Fruit fly (Drosophila melanogaster) whole organism, embryonic: ENCODE data around the gene Taf2.

Experiments
- Antp ChIP-seq: fragments of 200-800 bp; sonication (Bioruptor generic); optimal IDR thresholded peaks from 3 replicates; lab custom pipeline; 2016; ENCODE audit warnings: missing biosample characterization, missing genetic modification characterization
- CG10565 ChIP-seq: fragments of 200-800 bp; sonication (Bioruptor generic); optimal IDR thresholded peaks from 3 replicates; lab custom pipeline; 2016; ENCODE audit warnings: missing biosample characterization, mild to moderate bottlenecking, missing genetic modification characterization
- CG11085 ChIP-seq: fragments of 200-800 bp; sonication (Bioruptor generic); IDR thresholded peaks from 2 replicates; pipeline ENCODE4 v1.3.6; 2022; ENCODE audit warnings: missing biosample characterization, missing genetic modification characterization
- CG12659 ChIP-seq: fragments of 200-800 bp; sonication (Bioruptor generic); optimal IDR thresholded peaks from 3 replicates; lab custom pipeline; 2017; ENCODE audit warnings: mild to moderate bottlenecking, missing biosample characterization, missing genetic modification reagents, missing genetic modification characterization
- CG15601 ChIP-seq: fragments of 200-800 bp; sonication (Bioruptor generic); optimal IDR thresholded peaks from 3 replicates; lab custom pipeline; 2019; ENCODE audit warnings: missing biosample characterization, mild to moderate bottlenecking, missing genetic modification characterization, moderate library complexity
- CG18619 ChIP-seq: fragments of 200-800 bp; sonication (Bioruptor generic); optimal IDR thresholded peaks from 3 replicates; lab custom pipeline; 2017; ENCODE audit warnings: missing biosample characterization, mild to moderate bottlenecking, missing genetic modification characterization
- CG30020 ChIP-seq: fragments of 200-800 bp; optimal IDR thresholded peaks from 2 replicates; lab custom pipeline; 2019; ENCODE audit warnings: missing biosample characterization, mild to moderate bottlenecking, missing genetic modification characterization, moderate library complexity
- CG30403 ChIP-seq: fragments of 200-800 bp; sonication (Bioruptor generic); optimal IDR thresholded peaks from 3 replicates; lab custom pipeline; 2016; ENCODE audit warnings: missing biosample characterization, missing genetic modification characterization
- CG31224 ChIP-seq: fragments of 200-800 bp; sonication (Bioruptor generic); IDR thresholded peaks from 2 replicates; pipeline ENCODE4 v1.3.6; 2022; ENCODE audit warnings: missing biosample characterization, missing genetic modification characterization
- CG4707 ChIP-seq: fragments of 200-800 bp; sonication (Bioruptor generic); optimal IDR thresholded peaks from 2 replicates; lab custom pipeline; 2018; ENCODE audit warnings: missing biosample characterization, mild to moderate bottlenecking, missing genetic modification characterization, moderate library complexity
- CG6765 ChIP-seq: fragments of 200-800 bp; sonication (Bioruptor generic); optimal IDR thresholded peaks from 3 replicates; lab custom pipeline; 2017; ENCODE audit warnings: missing biosample characterization, mild to moderate bottlenecking, missing genetic modification characterization
- CG7786 ChIP-seq: fragments of 200-800 bp; sonication (Bioruptor generic); optimal IDR thresholded peaks from 2 replicates; lab custom pipeline; 2016; ENCODE audit warnings: missing biosample characterization, missing genetic modification characterization
- CG7928 ChIP-seq: fragments of 200-800 bp; sonication (Bioruptor generic); optimal IDR thresholded peaks from 2 replicates; lab custom pipeline; 2017; ENCODE audit warnings: missing biosample characterization, mild to moderate bottlenecking, missing genetic modification characterization
- CG7963 ChIP-seq: fragments of 200-800 bp; sonication (Bioruptor generic); IDR thresholded peaks from 3 replicates; pipeline ENCODE4 v1.3.6; 2022; ENCODE audit warnings: missing biosample characterization, missing genetic modification characterization; ENCODE audit not compliant: partially characterized antibody
- CG8290 ChIP-seq, 3 experiments: fragments of 200-800 bp; sonication (Bioruptor generic); optimal IDR thresholded peaks; 2 replicates each; lab custom pipeline; 2016 to 2019; ENCODE audit warnings: missing biosample characterization in 3 of 3, missing genetic modification characterization in 3 of 3, mild to moderate bottlenecking in 2 of 3, moderate library complexity in 1 of 3
- CG8388 ChIP-seq: fragments of 200-800 bp; sonication (Bioruptor generic); optimal IDR thresholded peaks from 2 replicates; lab custom pipeline; 2019; ENCODE audit warnings: missing biosample characterization, mild to moderate bottlenecking, missing genetic modification characterization, moderate library complexity
- CG8478 ChIP-seq: fragments of >200 bp; optimal IDR thresholded peaks from 2 replicates; lab custom pipeline; 2018
- CG8765 ChIP-seq: fragments of 200-800 bp; sonication (Bioruptor generic); IDR thresholded peaks from 2 replicates; pipeline ENCODE4 v1.3.6; 2022; ENCODE audit warnings: missing biosample characterization, missing genetic modification characterization
- CG9437 ChIP-seq: fragments of 200-800 bp; sonication (Bioruptor generic); optimal IDR thresholded peaks from 2 replicates; lab custom pipeline; 2018; ENCODE audit warnings: missing biosample characterization, mild to moderate bottlenecking, missing genetic modification characterization
- CkIIα-i1 ChIP-seq: fragments of 200-800 bp; sonication (Bioruptor generic); IDR thresholded peaks from 2 replicates; pipeline ENCODE4 v1.3.6; 2022; ENCODE audit warnings: missing biosample characterization, missing genetic modification characterization
- CrebB ChIP-seq: fragments of 200-800 bp; sonication (Bioruptor generic); optimal IDR thresholded peaks from 3 replicates; lab custom pipeline; 2018; ENCODE audit warnings: missing biosample characterization, mild to moderate bottlenecking, missing genetic modification characterization
- Dad ChIP-seq: fragments of 200-800 bp; sonication (Bioruptor generic); optimal IDR thresholded peaks from 3 replicates; lab custom pipeline; 2016; ENCODE audit warnings: missing biosample characterization, missing genetic modification characterization
- ERR ChIP-seq: fragments of 200-800 bp; sonication (Bioruptor generic); optimal IDR thresholded peaks from 2 replicates; lab custom pipeline; 2016; ENCODE audit warnings: missing biosample characterization, missing genetic modification characterization
- Eip74EF ChIP-seq, 2 experiments: fragments of 200-800 bp in 1 of 2; fragments of >200 bp in 1 of 2; sonication (Bioruptor generic) in 1 of 2; optimal IDR thresholded peaks; 2 replicates each; lab custom pipeline; 2017 to 2019; ENCODE audit warnings: missing biosample characterization in 2 of 2, missing genetic modification characterization in 2 of 2, mild to moderate bottlenecking in 1 of 2, moderate library complexity in 1 of 2
- HmgZ ChIP-seq: fragments of 200-800 bp; sonication (Bioruptor generic); optimal IDR thresholded peaks from 2 replicates; lab custom pipeline; 2018; ENCODE audit warnings: missing biosample characterization, mild to moderate bottlenecking, missing genetic modification characterization
- Kr ChIP-seq: fragments of 200-800 bp; sonication (Bioruptor generic); optimal IDR thresholded peaks from 2 replicates; lab custom pipeline; 2017; ENCODE audit warnings: missing biosample characterization, mild to moderate bottlenecking, missing genetic modification characterization
- Lim3 ChIP-seq: fragments of 200-800 bp; sonication (Bioruptor generic); IDR thresholded peaks from 2 replicates; pipeline ENCODE4 v1.3.6; 2022; ENCODE audit warnings: missing biosample characterization, missing genetic modification characterization
- Side ChIP-seq: fragments of 200-800 bp; sonication (Bioruptor generic); optimal IDR thresholded peaks from 2 replicates; lab custom pipeline; 2016; ENCODE audit warnings: missing biosample characterization, missing genetic modification characterization
- bowl ChIP-seq: fragments of 200-800 bp; sonication (Bioruptor generic); IDR thresholded peaks from 2 replicates; pipeline ENCODE4 v1.3.6; 2022; ENCODE audit warnings: missing biosample characterization, missing genetic modification characterization
- dati ChIP-seq: fragments of 200-800 bp; sonication (Bioruptor generic); IDR thresholded peaks from 2 replicates; pipeline ENCODE4 v1.3.6; 2022; ENCODE audit warnings: missing biosample characterization, missing genetic modification characterization
- dpn ChIP-seq, 2 experiments: fragments of 200-800 bp; sonication (Bioruptor generic); optimal IDR thresholded peaks; 3 replicates each; lab custom pipeline; 2016; ENCODE audit warnings: missing biosample characterization in 2 of 2, missing genetic modification characterization in 2 of 2
- dysf ChIP-seq: fragments of 200-800 bp; sonication (Bioruptor generic); IDR thresholded peaks from 3 replicates; pipeline ENCODE4 v1.3.6; 2022; ENCODE audit warnings: missing biosample characterization, missing genetic modification characterization
- ftz-f1 ChIP-seq: fragments of 200-800 bp; sonication (Bioruptor generic); optimal IDR thresholded peaks from 2 replicates; lab custom pipeline; 2016; ENCODE audit warnings: missing biosample characterization, missing genetic modification characterization
- grn ChIP-seq: fragments of 200-800 bp; sonication (Bioruptor generic); optimal IDR thresholded peaks from 3 replicates; lab custom pipeline; 2017; ENCODE audit warnings: missing biosample characterization, missing genetic modification characterization
- her ChIP-seq: fragments of 200-800 bp; sonication (Bioruptor generic); optimal IDR thresholded peaks from 2 replicates; lab custom pipeline; 2016; ENCODE audit warnings: missing biosample characterization, missing genetic modification characterization
- ind ChIP-seq: fragments of 200-800 bp; sonication (Bioruptor generic); optimal IDR thresholded peaks from 3 replicates; lab custom pipeline; 2016; ENCODE audit warnings: missing biosample characterization, missing genetic modification characterization
- jing ChIP-seq: fragments of 200-800 bp; sonication (Bioruptor generic); optimal IDR thresholded peaks from 2 replicates; lab custom pipeline; 2018; ENCODE audit warnings: missing biosample characterization, mild to moderate bottlenecking, missing genetic modification characterization
- jumu ChIP-seq: fragments of 200-800 bp; sonication (Bioruptor generic); optimal IDR thresholded peaks from 3 replicates; lab custom pipeline; 2016; ENCODE audit warnings: missing biosample characterization, missing genetic modification characterization
- kay ChIP-seq: fragments of 200-800 bp; sonication (Bioruptor generic); optimal IDR thresholded peaks from 2 replicates; lab custom pipeline; 2016; ENCODE audit warnings: missing biosample characterization, missing genetic modification characterization
- lbe ChIP-seq: fragments of 200-800 bp; sonication (Bioruptor generic); optimal IDR thresholded peaks from 2 replicates; lab custom pipeline; 2016; ENCODE audit warnings: missing biosample characterization, mild to moderate bottlenecking, missing genetic modification characterization
- luna ChIP-seq: fragments of 200-800 bp; sonication (Bioruptor generic); optimal IDR thresholded peaks from 2 replicates; lab custom pipeline; 2016; ENCODE audit warnings: missing biosample characterization, missing genetic modification characterization
- mam ChIP-seq: fragments of 200-800 bp; sonication (Bioruptor generic); optimal IDR thresholded peaks from 3 replicates; lab custom pipeline; 2016; ENCODE audit warnings: missing biosample characterization, missing genetic modification characterization
- pan ChIP-seq, 4 experiments: fragments of >200 bp in 3 of 4; fragments of 200-800 bp in 1 of 4; sonication (Bioruptor generic) in 1 of 4; optimal IDR thresholded peaks in 3 of 4; IDR thresholded peaks in 1 of 4; 2 replicates each; pipeline versions ENCODE4 v1.3.6 to Lab custom; 2017 to 2022; ENCODE audit warnings: missing biosample characterization in 2 of 4, missing genetic modification characterization in 2 of 4, mixed read lengths in 1 of 4
- sens-2 ChIP-seq: fragments of 200-800 bp; sonication (Bioruptor generic); IDR thresholded peaks from 2 replicates; pipeline ENCODE4 v1.3.6; 2022; ENCODE audit warnings: missing biosample characterization, missing genetic modification characterization
- sr ChIP-seq: fragments of 200-800 bp; sonication (Bioruptor generic); IDR thresholded peaks from 3 replicates; pipeline ENCODE4 v1.3.6; 2022; ENCODE audit warnings: missing biosample characterization, missing genetic modification characterization
- stc ChIP-seq: fragments of 200-800 bp; sonication (Bioruptor generic); IDR thresholded peaks from 2 replicates; pipeline ENCODE4 v1.3.6; 2022; ENCODE audit warnings: missing biosample characterization, missing genetic modification characterization
- stwl ChIP-seq: fragments of 200-800 bp; sonication (Bioruptor generic); optimal IDR thresholded peaks from 3 replicates; lab custom pipeline; 2018; ENCODE audit warnings: missing biosample characterization, mild to moderate bottlenecking, missing genetic modification characterization, moderate library complexity
- tin ChIP-seq: fragments of 200-800 bp; sonication (Bioruptor generic); optimal IDR thresholded peaks from 3 replicates; lab custom pipeline; 2016; ENCODE audit warnings: missing biosample characterization, missing genetic modification characterization
- usp ChIP-seq: fragments of >200 bp; optimal IDR thresholded peaks from 2 replicates; lab custom pipeline; 2017; ENCODE audit warnings: missing biosample characterization, missing genetic modification characterization
- yki ChIP-seq: fragments of >200 bp; optimal IDR thresholded peaks from 3 replicates; lab custom pipeline; 2018
- zen2 ChIP-seq: fragments of 200-800 bp; sonication (Bioruptor generic); IDR thresholded peaks from 3 replicates; pipeline ENCODE4 v1.3.6; 2022; ENCODE audit warnings: missing biosample characterization, missing genetic modification characterization; ENCODE audit not compliant: partially characterized antibody

Taf2 gene

dm6 chr3L:9836524-9837047 lies 51.9 kb downstream of the Taf2 start, which contains the start of gene I-2 (continued):
- TF ChIP-seq CG9437 (GFP tag; lab: Kevin White, UChicago) (peak; percentile 26), CG7963 (peak; percentile 52; the same call in 2 of the 3 replicates), lbe (GFP tag; lab: Kevin White, UChicago) (no peak), CG30403 (GFP tag; lab: Kevin White, UChicago) (no peak), CG12659 (GFP tag; lab: Kevin White, UChicago) (peak; percentile 61), usp (GFP tag; lab: Kevin White, UChicago) (no peak), CG15601 (tag; lab: Kevin White, UChicago) (peak; percentile 44), HmgZ (tag; lab: Kevin White, UChicago) (peak; percentile 51), sens-2 (GFP tag; lab: Robert Waterston, UW) (no peak), kay (GFP tag; lab: Kevin White, UChicago) (no peak), CG4707 (GFP tag; lab: Kevin White, UChicago) (no peak), CG8388 (GFP tag; lab: Kevin White, UChicago) (no peak), dysf (GFP tag; lab: Robert Waterston, UW) (no peak), CG31224 (GFP tag; lab: Robert Waterston, UW) (no peak), stc (GFP tag; lab: Robert Waterston, UW) (no peak), CG8290 (GFP tag; optimal IDR thresholded peaks at IDR 0.05; lab: Kevin White, UChicago) (no peak), CG8290 (tag; optimal IDR thresholded peaks at IDR 0.05; lab: Kevin White, UChicago) (no peak), stwl (tag; lab: Kevin White, UChicago) (peak; percentile 70), Dad (GFP tag; lab: Kevin White, UChicago) (no peak), Eip74EF (GFP tag; optimal IDR thresholded peaks at IDR 0.05; lab: Kevin White, UChicago) (no peak), CG30020 (tag; lab: Kevin White, UChicago) (no peak), bowl (GFP tag; lab: Robert Waterston, UW) (no peak), ind (no peak), luna (GFP tag; lab: Kevin White, UChicago) (no peak), ftz-f1 (peak; percentile 45), Side (GFP tag; lab: Kevin White, UChicago) (no peak), CG18619 (GFP tag; lab: Kevin White, UChicago) (no peak), CG7786 (no peak), mam (GFP tag; lab: Kevin White, UChicago) (no peak), zen2 (peak; percentile 67; the same call in 1 of the 3 replicates), Antp (GFP tag; lab: Kevin White, UChicago) (no peak), CG8765 (no peak), sr (GFP tag; lab: Robert Waterston, UW) (no peak), CG7928 (GFP tag; lab: Kevin White, UChicago) (no peak), CG6765 (GFP tag; lab: Kevin White, UChicago) (no peak), yki (lab: Kevin White, UChicago) (no peak), CG10565 (GFP tag; lab: Kevin White, UChicago) (no peak), dati (GFP tag; lab: Robert Waterston, UW) (no peak), grn (GFP tag; lab: Kevin White, UChicago) (no peak), CG8478 (no peak), her (GFP tag; lab: Kevin White, UChicago) (no peak), CrebB (tag; lab: Kevin White, UChicago) (no peak), pan (optimal IDR thresholded peaks at IDR 0.05; lab: Kevin White, UChicago) (no peak), pan (GFP tag; optimal IDR thresholded peaks at IDR 0.05 in 1 of 2, IDR thresholded peaks at IDR 0.05 in 1 of 2) (no peak), jing (no peak), dpn (GFP tag; optimal IDR thresholded peaks at IDR 0.05; lab: Kevin White, UChicago) (peak in 1 of 2 experiments; percentile 25), CG11085 (GFP tag; lab: Robert Waterston, UW) (no peak), ERR (GFP tag; lab: Kevin White, UChicago) (no peak), tin (GFP tag; lab: Kevin White, UChicago) (no peak), Kr (GFP tag; lab: Kevin White, UChicago) (no peak), CkIIα-i1 (GFP tag; lab: Robert Waterston, UW) (no peak), jumu (GFP tag; lab: Kevin White, UChicago) (no peak), Lim3 (no peak)
